Fruit fly (Drosophila melanogaster) whole organism, wandering third instar larva: ENCODE results near the gene CG5674.

Experiments used
- CrebA ChIP-seq: fragments of 200-800 bp; sonication (Bioruptor generic); optimal IDR thresholded peaks from 2 replicates; lab custom pipeline; 2016; ENCODE audit warnings: missing biosample characterization, mild to moderate bottlenecking, missing genetic modification characterization, borderline replicate concordance
- Hnf4 ChIP-seq: fragments of 200-800 bp; sonication (Bioruptor generic); optimal IDR thresholded peaks from 2 replicates; lab custom pipeline; 2016; ENCODE audit warnings: missing biosample characterization, mild to moderate bottlenecking, missing genetic modification characterization
- Hr78 ChIP-seq: fragments of >200 bp; optimal IDR thresholded peaks from 2 replicates; lab custom pipeline; 2017; ENCODE audit warnings: missing biosample characterization, missing genetic modification characterization
- Mio ChIP-seq: sonication (Bioruptor generic); optimal IDR thresholded peaks from 2 replicates; lab custom pipeline; 2016; ENCODE audit warnings: missing biosample characterization, missing genetic modification characterization
- Sp1 ChIP-seq: fragments of 200-800 bp; sonication (Bioruptor generic); optimal IDR thresholded peaks from 3 replicates; lab custom pipeline; 2019; ENCODE audit warnings: missing biosample characterization, mild to moderate bottlenecking, missing genetic modification characterization, moderate library complexity
- br ChIP-seq: fragments of 200-800 bp; sonication (Bioruptor generic); optimal IDR thresholded peaks from 2 replicates; lab custom pipeline; 2016; ENCODE audit warnings: missing biosample characterization, missing genetic modification characterization
- foxo ChIP-seq, 2 experiments: fragments of 200-800 bp; sonication (Bioruptor generic); optimal IDR thresholded peaks; 2 replicates in 1 of 2; 3 replicates in 1 of 2; lab custom pipeline; 2016 to 2017; ENCODE audit warnings: missing biosample characterization in 2 of 2, missing genetic modification characterization in 2 of 2
- psq ChIP-seq: fragments of 200-800 bp; sonication (Bioruptor generic); optimal IDR thresholded peaks from 3 replicates; lab custom pipeline; 2017; ENCODE audit warnings: missing biosample characterization, mild to moderate bottlenecking, missing genetic modification characterization, moderate library complexity
- tai ChIP-seq: sonication (Bioruptor generic); optimal IDR thresholded peaks from 2 replicates; lab custom pipeline; 2016; ENCODE audit warnings: missing biosample characterization, missing genetic modification characterization

dm6 chr2L:18008653-18009052 lies 45.5 kb downstream of the CG5674 start, which contains the start of gene CG31740:
- TF ChIP-seq Mio (GFP tag; lab: Kevin White, UChicago) (no peak), tai (no peak), Hr78 (GFP tag; lab: Kevin White, UChicago) (no peak), foxo (GFP tag; optimal IDR thresholded peaks at IDR 0.05; lab: Kevin White, UChicago) (no peak), br (GFP tag; lab: Kevin White, UChicago) (no peak), CrebA (GFP tag; lab: Kevin White, UChicago) (no peak), Hnf4 (no peak), Sp1 (GFP tag; lab: Kevin White, UChicago) (no peak), psq (no peak)
